Worm (Caenorhabditis elegans): Measurements from ENCODE around the gene F41E6.1.

- TF ChIP-seq lin-13 (tag; optimal IDR thresholded peaks at IDR 0.05) (no peak), nhr-76 (tag; optimal IDR thresholded peaks at IDR 0.05) (no peak), unc-62 (GFP tag; optimal IDR thresholded peaks at IDR 0.05) (no peak), pha-4 (tag; optimal IDR thresholded peaks at IDR 0.05) (no peak), nhr-237 (tag; optimal IDR thresholded peaks at IDR 0.05) (no peak), nhr-28 (tag; optimal IDR thresholded peaks at IDR 0.05) (no peak), elt-3 (tag; optimal IDR thresholded peaks at IDR 0.05) (no peak), blmp-1 (tag; optimal IDR thresholded peaks at IDR 0.05) (no peak), snpc-4 (tag; optimal IDR thresholded peaks at IDR 0.05) (no peak), mep-1 (tag; optimal IDR thresholded peaks at IDR 0.05) (no peak), unc-39 (tag; optimal IDR thresholded peaks at IDR 0.05) (no peak)
Observed at ce11 chrV:8626406-8626805, 4.0 kb downstream of the F41E6.1 start.

Measured in whole organism, mixed stage, embryonic.